Worm (Caenorhabditis elegans) whole organism, early embryonic: ENCODE data around the gene noca-2.

Experiments used
- B0310.2 ChIP-seq: sonication (generic microtip); optimal IDR thresholded peaks from 2 replicates; lab custom pipeline; 2016; ENCODE audit warnings: mild to moderate bottlenecking, missing genetic modification characterization, missing compliant biosample characterization
- F13C5.2 ChIP-seq: sonication (generic microtip); optimal IDR thresholded peaks from 2 replicates; lab custom pipeline; 2017; ENCODE audit warnings: mild to moderate bottlenecking, missing genetic modification characterization, inconsistent platforms, missing compliant biosample characterization
- aly-1 ChIP-seq: sonication (generic microtip); optimal IDR thresholded peaks from 2 replicates; lab custom pipeline; 2016; ENCODE audit warnings: missing genetic modification characterization, missing compliant biosample characterization
- ama-1 ChIP-seq: fragments of 150-350 bp; optimal IDR thresholded peaks from 2 replicates; lab custom pipeline; 2014
- ceh-13 ChIP-seq: fragments of 200-800 bp; sonication (Bioruptor generic); optimal IDR thresholded peaks from 2 replicates; lab custom pipeline; 2018; ENCODE audit warnings: mild to moderate bottlenecking, missing genetic modification characterization, missing compliant biosample characterization
- ceh-36 ChIP-seq: sonication (generic microtip); optimal IDR thresholded peaks from 2 replicates; lab custom pipeline; 2016; ENCODE audit warnings: missing genetic modification characterization, inconsistent platforms, missing compliant biosample characterization
- ets-7 ChIP-seq: sonication (generic microtip); optimal IDR thresholded peaks from 2 replicates; lab custom pipeline; 2016; ENCODE audit warnings: missing genotype, missing genetic modification characterization, missing compliant biosample characterization
- flt-1 ChIP-seq: fragments of 200-800 bp; sonication (Bioruptor generic); IDR thresholded peaks from 2 replicates; pipeline ENCODE4 v1.3.6; 2022; ENCODE audit warnings: missing genetic modification characterization, missing compliant biosample characterization
- hmbx-1 ChIP-seq: sonication (generic microtip); optimal IDR thresholded peaks from 2 replicates; lab custom pipeline; 2016; ENCODE audit warnings: mild to moderate bottlenecking, missing genetic modification characterization, missing compliant biosample characterization
- hmg-4 ChIP-seq: fragments of 200-800 bp; sonication (Bioruptor generic); optimal IDR thresholded peaks from 2 replicates; lab custom pipeline; 2018; ENCODE audit warnings: mild to moderate bottlenecking, missing genetic modification characterization, missing compliant biosample characterization
- hnd-1 ChIP-seq: sonication (generic microtip); optimal IDR thresholded peaks from 2 replicates; lab custom pipeline; 2016; ENCODE audit warnings: missing genetic modification characterization, missing compliant biosample characterization
- pes-1 ChIP-seq: fragments of 200-800 bp; sonication (Bioruptor generic); IDR thresholded peaks from 2 replicates; pipeline ENCODE4 v1.3.6; 2022; ENCODE audit warnings: missing genetic modification reagents, missing genetic modification characterization, missing compliant biosample characterization
- scrt-1 ChIP-seq: fragments of 200-800 bp; sonication (Bioruptor generic); IDR thresholded peaks from 2 replicates; pipeline ENCODE4 v1.3.6; 2022; ENCODE audit warnings: missing genetic modification characterization, missing compliant biosample characterization
- sea-1 ChIP-seq: fragments of 200-800 bp; sonication (Bioruptor generic); conservative IDR thresholded peaks from 2 replicates; pipeline ENCODE4 v1.3.6; 2022; ENCODE audit warnings: missing genetic modification characterization, missing compliant biosample characterization
- tbx-11 ChIP-seq: fragments of 200-800 bp; sonication (Bioruptor generic); IDR thresholded peaks from 2 replicates; pipeline ENCODE4 v1.3.6; 2022; ENCODE audit warnings: missing genetic modification characterization, missing compliant biosample characterization
- tbx-37 ChIP-seq: fragments of 200-800 bp; sonication (Bioruptor generic); conservative IDR thresholded peaks from 2 replicates; pipeline ENCODE4 v1.3.6; 2022; ENCODE audit warnings: missing genetic modification reagents, missing genetic modification characterization, missing compliant biosample characterization
- tra-4 ChIP-seq: sonication (generic microtip); optimal IDR thresholded peaks from 2 replicates; lab custom pipeline; 2017; ENCODE audit warnings: missing genetic modification characterization, missing compliant biosample characterization

Gene noca-2

ce11 chrX:11696696-11697095 is 29.8 kb downstream of the noca-2 start, which contains the start of gene C44C10.12:
C44C10.12 (plus strand) TSS chrX:11696996.
- TF ChIP-seq sea-1 (GFP tag; lab: Robert Waterston, UW) (no peak), pes-1 (no peak), hmg-4 (GFP tag; lab: Kevin White, UChicago) (no peak)

DNA sequence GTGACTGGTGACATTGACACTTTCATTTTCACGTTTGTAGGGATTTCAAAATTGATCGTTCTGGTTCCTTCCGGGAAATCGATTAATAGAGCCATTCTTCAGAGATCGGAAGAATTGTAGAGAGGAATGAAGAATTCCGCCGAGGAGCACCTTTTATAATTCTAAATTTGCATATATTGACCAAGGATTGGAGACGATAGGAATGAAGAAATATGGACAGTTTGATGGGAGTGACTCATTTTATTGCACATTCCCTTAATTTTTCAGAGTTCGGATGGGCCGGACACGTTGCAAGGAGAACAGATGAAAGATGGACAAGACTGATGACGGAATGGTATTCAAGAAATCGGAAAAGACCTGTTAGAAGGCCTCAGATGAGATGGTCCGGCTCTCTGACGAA is 33.3 kb downstream of the noca-2 start, which contains the start of gene C44C10.15:
Gene C44C10.15, minus strand, starts transcription at position 101 of the 400 bp plus-strand sequence.
- TF ChIP-seq hmbx-1 (tag; lab: Kevin White, UChicago) (no peak), tbx-37 (GFP tag; lab: Robert Waterston, UW) (no peak), ceh-36 (tag; lab: Kevin White, UChicago) (no peak), aly-1 (tag; lab: Kevin White, UChicago) (no peak), hmg-4 (GFP tag; lab: Kevin White, UChicago) (no peak), ceh-13 (GFP tag; lab: Kevin White, UChicago) (no peak), sea-1 (GFP tag; lab: Robert Waterston, UW) (no peak), scrt-1 (GFP tag; lab: Robert Waterston, UW) (no peak), tra-4 (tag; lab: Kevin White, UChicago) (no peak), pes-1 (no peak), F13C5.2 (tag; lab: Kevin White, UChicago) (no peak), hnd-1 (no peak), B0310.2 (tag; lab: Kevin White, UChicago) (no peak), tbx-11 (GFP tag; lab: Robert Waterston, UW) (no peak), flt-1 (GFP tag; lab: Robert Waterston, UW) (no peak), ama-1 (lab: Kevin White, UChicago) (no peak), ets-7 (tag; lab: Kevin White, UChicago) (no peak)

- no peak for TF ChIP-seq hmg-4 (GFP tag; lab: Kevin White, UChicago)
- no peak for TF ChIP-seq tbx-37 (GFP tag; lab: Robert Waterston, UW)
- no peak for TF ChIP-seq ama-1 (lab: Kevin White, UChicago)
- no peak for TF ChIP-seq ets-7 (tag; lab: Kevin White, UChicago)
- TF ChIP-seq ceh-36 (tag; lab: Kevin White, UChicago) = no peak
- no peak for TF ChIP-seq scrt-1 (GFP tag; lab: Robert Waterston, UW)
- TF ChIP-seq flt-1 (GFP tag; lab: Robert Waterston, UW) = no peak
- no peak for TF ChIP-seq aly-1 (tag; lab: Kevin White, UChicago)
- no peak for TF ChIP-seq hmbx-1 (tag; lab: Kevin White, UChicago)
- TF ChIP-seq B0310.2 (tag; lab: Kevin White, UChicago) = no peak
- no peak for TF ChIP-seq F13C5.2 (tag; lab: Kevin White, UChicago)
- TF ChIP-seq tra-4 (tag; lab: Kevin White, UChicago) = no peak
- TF ChIP-seq tbx-11 (GFP tag; lab: Robert Waterston, UW) = no peak
- TF ChIP-seq sea-1 (GFP tag; lab: Robert Waterston, UW) = no peak
- no peak for TF ChIP-seq ceh-13 (GFP tag; lab: Kevin White, UChicago)
- no peak for TF ChIP-seq hnd-1
- no peak for TF ChIP-seq pes-1
Measured at ce11 chrX:11702236-11702635, 35.3 kb downstream of the noca-2 start, which contains the start of gene C44C10.3. C44C10.3 (plus strand) TSS chrX:11702536.

DNA sequence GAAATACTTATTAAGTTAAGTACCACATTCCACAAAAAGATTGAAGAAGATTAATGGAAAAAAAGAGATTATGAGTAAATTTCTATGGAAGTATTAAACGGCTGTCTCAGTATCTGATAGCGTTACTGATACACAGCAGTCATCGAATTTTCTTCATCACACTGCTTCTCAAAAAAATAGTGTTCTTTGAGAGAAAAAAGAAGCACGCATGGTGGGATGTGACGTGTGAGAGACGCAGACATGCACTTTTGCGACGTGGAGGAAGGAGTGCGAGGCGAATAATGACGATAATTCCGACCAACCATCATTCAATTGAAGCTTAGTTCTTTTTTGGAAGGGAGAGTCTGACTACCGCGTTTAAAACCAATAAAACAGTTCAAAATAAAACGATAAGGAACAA is 43.3 kb downstream of the noca-2 start, which contains the start of gene C44C10.11:
Gene C44C10.11, minus strand, starts transcription at position 115 of the 400 bp plus-strand sequence.
- TF ChIP-seq F13C5.2 (tag; lab: Kevin White, UChicago) (no peak), ceh-36 (tag; lab: Kevin White, UChicago) (no peak), tbx-37 (GFP tag; lab: Robert Waterston, UW) (no peak), tra-4 (tag; lab: Kevin White, UChicago) (no peak), hnd-1 (no peak), B0310.2 (tag; lab: Kevin White, UChicago) (no peak), tbx-11 (GFP tag; lab: Robert Waterston, UW) (no peak), ets-7 (tag; lab: Kevin White, UChicago) (no peak), hmbx-1 (tag; lab: Kevin White, UChicago) (no peak), ama-1 (lab: Kevin White, UChicago) (no peak), hmg-4 (GFP tag; lab: Kevin White, UChicago) (no peak)

ce11 chrX:11711437-11712080 is 44.6 kb downstream of the noca-2 start:
- TF ChIP-seq hmg-4 (GFP tag; lab: Kevin White, UChicago) (no peak), ets-7 (tag; lab: Kevin White, UChicago) (no peak), ceh-13 (GFP tag; lab: Kevin White, UChicago) (no peak)

ce11 chrX:11712230-11712853 is 45.4 kb downstream of the noca-2 start, which contains the start of gene col-180:
col-180 (minus strand) TSS chrX:11712280.
- TF ChIP-seq flt-1 (GFP tag; lab: Robert Waterston, UW) (no peak), tra-4 (tag; lab: Kevin White, UChicago) (no peak), B0310.2 (tag; lab: Kevin White, UChicago) (no peak)

ce11 chrX:11716463-11716960 is 49.6 kb downstream of the noca-2 start, which contains the start of gene C44C10.9:
C44C10.9 (minus strand) TSS chrX:11716513.
- TF ChIP-seq tbx-37 (GFP tag; lab: Robert Waterston, UW) (no peak), F13C5.2 (tag; lab: Kevin White, UChicago) (no peak), ets-7 (tag; lab: Kevin White, UChicago) (no peak), hmbx-1 (tag; lab: Kevin White, UChicago) (no peak), ceh-36 (tag; lab: Kevin White, UChicago) (no peak), scrt-1 (GFP tag; lab: Robert Waterston, UW) (no peak), tbx-11 (GFP tag; lab: Robert Waterston, UW) (no peak), hmg-4 (GFP tag; lab: Kevin White, UChicago) (no peak), B0310.2 (tag; lab: Kevin White, UChicago) (no peak), pes-1 (no peak), ceh-13 (GFP tag; lab: Kevin White, UChicago) (no peak)
